Worm (Caenorhabditis elegans): ENCODE measurements around the gene amt-3.

The amt-3 gene

ce11 chrII:8390751-8391150, 21.8 kb upstream of the amt-3 start, which contains the start of gene F49E12.10:
Gene F49E12.10, plus strand, starts transcription at chrII:8391051.
- no peak for TF ChIP-seq unc-62 (GFP tag; optimal IDR thresholded peaks at IDR 0.05)

ce11 chrII:8388001-8388513, 19.1 kb upstream of the amt-3 start, which contains the start of gene drd-1:
Gene drd-1, plus strand, starts transcription at chrII:8388051.
- TF ChIP-seq unc-62 (GFP tag; optimal IDR thresholded peaks at IDR 0.05) = no peak

- TF ChIP-seq unc-62 (GFP tag; optimal IDR thresholded peaks at IDR 0.05) = no peak
Measured at ce11 chrII:8386897-8387296, 17.9 kb upstream of the amt-3 start.

- no peak for TF ChIP-seq unc-62 (GFP tag; optimal IDR thresholded peaks at IDR 0.05)
Measured at ce11 chrII:8385561-8385960, 16.6 kb upstream of the amt-3 start.

- no peak for TF ChIP-seq unc-62 (GFP tag; optimal IDR thresholded peaks at IDR 0.05)
Measured at ce11 chrII:8384344-8384743, 15.4 kb upstream of the amt-3 start.

ce11 chrII:8382880-8383279, 13.9 kb upstream of the amt-3 start:
- TF ChIP-seq unc-62 (GFP tag; optimal IDR thresholded peaks at IDR 0.05) = no peak

- TF ChIP-seq unc-62 (GFP tag; optimal IDR thresholded peaks at IDR 0.05) = no peak
Measured at ce11 chrII:8381197-8381596, 12.2 kb upstream of the amt-3 start, which contains the start of gene F49E12.12. Gene F49E12.12, plus strand, starts transcription at chrII:8381497.

ce11 chrII:8380188-8380587, 11.2 kb upstream of the amt-3 start:
- TF ChIP-seq unc-62 (GFP tag; optimal IDR thresholded peaks at IDR 0.05) = no peak

ce11 chrII:8377722-8378121, 8.8 kb upstream of the amt-3 start:
- TF ChIP-seq unc-62 (GFP tag; optimal IDR thresholded peaks at IDR 0.05) = no peak

ce11 chrII:8370194-8370593, 1.2 kb upstream of the amt-3 start:
- no peak for TF ChIP-seq unc-62 (GFP tag; optimal IDR thresholded peaks at IDR 0.05)

- no peak for TF ChIP-seq unc-62 (GFP tag; optimal IDR thresholded peaks at IDR 0.05)
Measured at ce11 chrII:8360453-8360852, 8.5 kb downstream of the amt-3 start, which contains the start of gene M195.2. Gene M195.2, plus strand, starts transcription at chrII:8360753.

ce11 chrII:8359350-8359749, 9.6 kb downstream of the amt-3 start, which contains the start of gene col-77:
Gene col-77, minus strand, starts transcription at chrII:8359381.
- no peak for TF ChIP-seq unc-62 (GFP tag; optimal IDR thresholded peaks at IDR 0.05)

ce11 chrII:8358466-8358865, 10.5 kb downstream of the amt-3 start:
- no peak for TF ChIP-seq unc-62 (GFP tag; optimal IDR thresholded peaks at IDR 0.05)

- no peak for TF ChIP-seq unc-62 (GFP tag; optimal IDR thresholded peaks at IDR 0.05)
Measured at ce11 chrII:8354233-8354750, 14.7 kb downstream of the amt-3 start, which contains the start of gene C26D10.6. Gene C26D10.6, minus strand, starts transcription at chrII:8354700.

- TF ChIP-seq unc-62 (GFP tag; optimal IDR thresholded peaks at IDR 0.05) = no peak
Measured at ce11 chrII:8353288-8353687, 15.7 kb downstream of the amt-3 start.

ce11 chrII:8346384-8346783, 22.6 kb downstream of the amt-3 start, which contains the start of gene eff-1:
Gene eff-1, plus strand, starts transcription at chrII:8346684.
- TF ChIP-seq unc-62 (GFP tag; optimal IDR thresholded peaks at IDR 0.05) = no peak

- no peak for TF ChIP-seq unc-62 (GFP tag; optimal IDR thresholded peaks at IDR 0.05)
Measured at ce11 chrII:8345613-8346012, 23.3 kb downstream of the amt-3 start.

ce11 chrII:8344803-8345202, 24.2 kb downstream of the amt-3 start:
- no peak for TF ChIP-seq unc-62 (GFP tag; optimal IDR thresholded peaks at IDR 0.05)

All from whole organism, dauer.